Worm (Caenorhabditis elegans) whole organism, L3 larva: ENCODE measurements around the gene M05D6.8.

Experiments
- ama-1 ChIP-seq: fragments of 150-350 bp; optimal IDR thresholded peaks from 2 replicates; lab custom pipeline; 2018
- egl-27 ChIP-seq: sonication (generic microtip); optimal IDR thresholded peaks from 4 replicates; lab custom pipeline; 2017; ENCODE audit warnings: missing biosample characterization, missing genetic modification reagents, missing genetic modification characterization
- jun-1 ChIP-seq: fragments of 150-350 bp; optimal IDR thresholded peaks from 2 replicates; lab custom pipeline; 2014; ENCODE audit warnings: missing biosample characterization, missing genetic modification reagents, missing genetic modification characterization
- nhr-67 ChIP-seq: fragments of 150-350 bp; optimal IDR thresholded peaks from 2 replicates; lab custom pipeline; 2014; ENCODE audit warnings: missing biosample characterization, missing genetic modification characterization
- ztf-4 ChIP-seq: fragments of 150-350 bp; optimal IDR thresholded peaks from 2 replicates; lab custom pipeline; 2014; ENCODE audit warnings: missing biosample characterization, missing genetic modification characterization

DNA sequence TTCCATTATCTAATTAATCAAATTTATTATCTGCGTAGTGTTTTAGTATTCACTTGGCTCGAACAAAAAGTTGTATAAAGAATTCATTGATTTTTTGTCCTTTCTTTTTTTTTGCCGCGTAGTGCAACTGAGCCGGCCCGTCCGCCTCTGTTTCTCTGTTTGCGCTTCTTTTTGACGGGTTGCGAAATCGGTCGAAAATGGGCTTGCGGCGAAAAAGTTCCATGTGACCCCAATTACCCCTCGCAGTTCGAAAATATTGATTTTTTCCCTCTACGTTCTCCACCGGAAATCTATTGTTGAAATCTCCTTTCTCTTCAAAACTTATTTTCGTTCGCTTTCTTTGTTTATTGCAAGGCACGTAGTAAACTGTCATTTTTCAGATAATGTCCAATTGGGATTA, 13.6 kb downstream of the M05D6.8 start, which contains the start of gene zyg-9:
- no peak for TF ChIP-seq jun-1
- no peak for TF ChIP-seq ama-1 (lab: Kevin White, UChicago)
- TF ChIP-seq nhr-67 (tag; lab: Kevin White, UChicago), result no peak
- no peak for TF ChIP-seq ztf-4 (tag; lab: Kevin White, UChicago)
- TF ChIP-seq egl-27 (tag; lab: Kevin White, UChicago), result no peak
